Worm (Caenorhabditis elegans): ENCODE results near the gene F14D7.6.

ce11 chrV:14312695-14313094, 11.5 kb downstream of the F14D7.6 start, which contains the start of gene F14D7.8:
- no peak for TF ChIP-seq egl-44 (GFP tag; IDR thresholded peaks at IDR 0.05)
- TF ChIP-seq K11D2.4 (GFP tag; IDR thresholded peaks at IDR 0.05): no peak
- TF ChIP-seq ama-1 (optimal IDR thresholded peaks at IDR 0.05): no peak
- no peak for TF ChIP-seq ama-1 (GFP tag; optimal IDR thresholded peaks at IDR 0.05)
- TF ChIP-seq ceh-58 (GFP tag; IDR thresholded peaks at IDR 0.05): no peak
- no peak for TF ChIP-seq lsl-1 (GFP tag; optimal IDR thresholded peaks at IDR 0.05)
- TF ChIP-seq B0336.3 (GFP tag; IDR thresholded peaks at IDR 0.05): no peak
- TF ChIP-seq ceh-91 (GFP tag; IDR thresholded peaks at IDR 0.05): no peak
- TF ChIP-seq ztf-25 (GFP tag; IDR thresholded peaks at IDR 0.05): no peak
- no peak for TF ChIP-seq repo-1 (tag; optimal IDR thresholded peaks at IDR 0.05)
- TF ChIP-seq lin-35 (GFP tag; optimal IDR thresholded peaks at IDR 0.05): no peak

Data from whole organism, young adult.